Worm (Caenorhabditis elegans) whole organism, mixed stage, embryonic: ENCODE results near the gene C05D12.5.

Experiments
- M03D4.4 ChIP-seq: sonication (generic microtip); optimal IDR thresholded peaks from 2 replicates; lab custom pipeline; 2017; ENCODE audit warnings: mild to moderate bottlenecking, missing genetic modification characterization, missing compliant biosample characterization
- bed-3 ChIP-seq: fragments of 200-800 bp; sonication (Bioruptor generic); optimal IDR thresholded peaks from 3 replicates; lab custom pipeline; 2018; ENCODE audit warnings: mild to moderate bottlenecking, missing genetic modification characterization, moderate library complexity, missing compliant biosample characterization
- ceh-39 ChIP-seq: fragments of 150-350 bp; optimal IDR thresholded peaks from 2 replicates; lab custom pipeline; 2014; ENCODE audit warnings: missing biosample characterization, missing genetic modification characterization
- ceh-43 ChIP-seq: fragments of 200-800 bp; sonication (Bioruptor generic); optimal IDR thresholded peaks from 2 replicates; lab custom pipeline; 2018; ENCODE audit warnings: mild to moderate bottlenecking, missing genetic modification characterization, moderate library complexity, missing compliant biosample characterization
- ces-1 ChIP-seq: fragments of 150-350 bp; optimal IDR thresholded peaks from 2 replicates; lab custom pipeline; 2014; ENCODE audit warnings: missing biosample characterization, missing genetic modification reagents, missing genetic modification characterization
- cnd-1 ChIP-seq: fragments of 200-800 bp; sonication (Bioruptor generic); optimal IDR thresholded peaks from 2 replicates; lab custom pipeline; 2018; ENCODE audit warnings: mild to moderate bottlenecking, missing genetic modification characterization, missing compliant biosample characterization
- drap-1 ChIP-seq: fragments of 200-800 bp; sonication (Bioruptor generic); optimal IDR thresholded peaks from 3 replicates; lab custom pipeline; 2018; ENCODE audit warnings: mild to moderate bottlenecking, missing genetic modification characterization, missing compliant biosample characterization
- elt-1 ChIP-seq: sonication (generic microtip); optimal IDR thresholded peaks from 2 replicates; lab custom pipeline; 2017; ENCODE audit warnings: missing genetic modification characterization, mild to moderate bottlenecking, missing compliant biosample characterization, antibody characterized with exemption, moderate library complexity, borderline replicate concordance; ENCODE audit not compliant: insufficient read depth
- elt-3 ChIP-seq: fragments of 150-350 bp; optimal IDR thresholded peaks from 2 replicates; lab custom pipeline; 2014; ENCODE audit warnings: missing biosample characterization, missing genetic modification characterization
- flh-1 ChIP-seq: fragments of 200-800 bp; sonication (Bioruptor generic); optimal IDR thresholded peaks from 2 replicates; lab custom pipeline; 2018; ENCODE audit warnings: mild to moderate bottlenecking, missing genetic modification characterization, moderate library complexity, missing compliant biosample characterization
- ham-2 ChIP-seq: fragments of 200-800 bp; sonication (Bioruptor generic); optimal IDR thresholded peaks from 2 replicates; lab custom pipeline; 2018; ENCODE audit warnings: mild to moderate bottlenecking, missing genetic modification characterization, missing compliant biosample characterization
- hlh-1 ChIP-seq: fragments of 150-350 bp; optimal IDR thresholded peaks from 2 replicates; lab custom pipeline; 2014; ENCODE audit warnings: missing biosample characterization, missing genetic modification reagents, missing genetic modification characterization
- lin-13 ChIP-seq: fragments of 150-350 bp; optimal IDR thresholded peaks from 2 replicates; lab custom pipeline; 2014; ENCODE audit warnings: missing biosample characterization, missing genetic modification characterization
- lsy-2 ChIP-seq: fragments of 150-350 bp; optimal IDR thresholded peaks from 2 replicates; lab custom pipeline; 2014; ENCODE audit warnings: missing biosample characterization, missing genetic modification characterization
- mab-5 ChIP-seq: fragments of 150-350 bp; optimal IDR thresholded peaks from 2 replicates; lab custom pipeline; 2014; ENCODE audit warnings: missing biosample characterization, missing genetic modification characterization
- mep-1 ChIP-seq: fragments of 150-350 bp; optimal IDR thresholded peaks from 2 replicates; lab custom pipeline; 2017; ENCODE audit warnings: missing biosample characterization, missing genetic modification reagents, missing genetic modification characterization, inconsistent platforms
- mls-2 ChIP-seq: sonication (generic microtip); optimal IDR thresholded peaks from 2 replicates; lab custom pipeline; 2016; ENCODE audit warnings: mild to moderate bottlenecking, missing genetic modification characterization, moderate library complexity, missing compliant biosample characterization
- nhr-12 ChIP-seq: fragments of 150-350 bp; optimal IDR thresholded peaks from 2 replicates; lab custom pipeline; 2014; ENCODE audit warnings: missing biosample characterization, missing genetic modification characterization
- nhr-2 ChIP-seq: fragments of 150-350 bp; optimal IDR thresholded peaks from 2 replicates; lab custom pipeline; 2014; ENCODE audit warnings: missing biosample characterization, missing genetic modification characterization
- nhr-237 ChIP-seq: fragments of 150-350 bp; optimal IDR thresholded peaks from 2 replicates; lab custom pipeline; 2014; ENCODE audit warnings: missing biosample characterization, missing genetic modification characterization
- nhr-28 ChIP-seq: fragments of 150-350 bp; optimal IDR thresholded peaks from 2 replicates; lab custom pipeline; 2014; ENCODE audit warnings: missing biosample characterization, missing genetic modification characterization
- pha-4 ChIP-seq: fragments of 150-350 bp; optimal IDR thresholded peaks from 2 replicates; lab custom pipeline; 2018; ENCODE audit warnings: missing biosample characterization, missing genetic modification reagents, missing genetic modification characterization
- sem-2 ChIP-seq: fragments of 200-800 bp; sonication (Bioruptor generic); optimal IDR thresholded peaks from 2 replicates; lab custom pipeline; 2018; ENCODE audit warnings: mild to moderate bottlenecking, missing genetic modification characterization, missing compliant biosample characterization
- snpc-4 ChIP-seq: fragments of 150-350 bp; optimal IDR thresholded peaks from 2 replicates; lab custom pipeline; 2014; ENCODE audit warnings: missing biosample characterization, missing genetic modification characterization
- sptf-1 ChIP-seq: sonication (generic microtip); optimal IDR thresholded peaks from 2 replicates; lab custom pipeline; 2017; ENCODE audit warnings: mild to moderate bottlenecking, missing genetic modification characterization, moderate library complexity, missing compliant biosample characterization
- tbx-8 ChIP-seq: fragments of 200-800 bp; sonication (Bioruptor generic); optimal IDR thresholded peaks from 2 replicates; lab custom pipeline; 2018; ENCODE audit warnings: mild to moderate bottlenecking, missing genetic modification characterization, moderate library complexity, missing compliant biosample characterization
- unc-120 ChIP-seq: sonication (generic microtip); optimal IDR thresholded peaks from 2 replicates; lab custom pipeline; 2017; ENCODE audit warnings: missing genetic modification characterization, missing compliant biosample characterization; ENCODE audit not compliant: poor library complexity, severe bottlenecking
- unc-39 ChIP-seq: fragments of 150-350 bp; optimal IDR thresholded peaks from 2 replicates; lab custom pipeline; 2014; ENCODE audit warnings: missing biosample characterization, missing genetic modification characterization
- unc-62 ChIP-seq: fragments of 150-350 bp; optimal IDR thresholded peaks from 2 replicates; lab custom pipeline; 2014; ENCODE audit warnings: missing biosample characterization, missing genetic modification reagents, missing genetic modification characterization
- zip-8 ChIP-seq: fragments of 150-350 bp; optimal IDR thresholded peaks from 2 replicates; lab custom pipeline; 2014; ENCODE audit warnings: missing biosample characterization, missing genetic modification characterization
- ztf-11 ChIP-seq: fragments of 150-350 bp; optimal IDR thresholded peaks from 2 replicates; lab custom pipeline; 2014; ENCODE audit warnings: missing biosample characterization, missing genetic modification characterization

C05D12.5 gene

DNA sequence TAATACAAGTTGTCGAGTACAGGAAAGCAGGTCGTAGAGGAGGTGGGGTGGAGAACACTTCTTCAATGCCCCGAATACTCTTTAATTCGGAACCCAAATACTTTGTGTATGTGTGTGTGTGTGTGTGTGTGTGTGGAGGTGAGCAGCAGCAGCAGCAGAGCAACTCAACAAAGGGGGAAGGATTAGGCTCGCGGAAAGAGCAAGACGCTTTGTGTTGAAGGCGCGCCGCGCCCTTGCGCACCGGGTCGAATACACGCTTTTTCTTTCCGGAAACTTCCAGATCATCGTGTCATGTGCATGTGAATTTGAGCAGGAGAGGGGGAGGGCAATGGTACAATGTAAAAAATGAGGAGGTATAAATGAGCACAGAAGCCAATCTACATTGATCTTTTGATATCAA, 35.3 kb upstream of the C05D12.5 start:
- TF ChIP-seq pha-4 (peak; percentile 2), snpc-4 (no peak), sptf-1 (tag; lab: Kevin White, UChicago) (peak; percentile 29), sem-2 (GFP tag; lab: Kevin White, UChicago) (no peak), ceh-43 (GFP tag; lab: Kevin White, UChicago) (no peak), unc-62 (GFP tag; lab: Kevin White, UChicago) (no peak), flh-1 (GFP tag; lab: Kevin White, UChicago) (no peak), mls-2 (tag; lab: Kevin White, UChicago) (peak; percentile 19), ceh-39 (no peak), lsy-2 (tag; lab: Kevin White, UChicago) (no peak), unc-39 (tag; lab: Kevin White, UChicago) (no peak), nhr-2 (tag; lab: Kevin White, UChicago) (no peak), lin-13 (tag; lab: Kevin White, UChicago) (no peak), nhr-12 (tag; lab: Kevin White, UChicago) (no peak), unc-120 (no peak)
- TF ChIP-seq, all 35 proteins: peak for 3

DNA sequence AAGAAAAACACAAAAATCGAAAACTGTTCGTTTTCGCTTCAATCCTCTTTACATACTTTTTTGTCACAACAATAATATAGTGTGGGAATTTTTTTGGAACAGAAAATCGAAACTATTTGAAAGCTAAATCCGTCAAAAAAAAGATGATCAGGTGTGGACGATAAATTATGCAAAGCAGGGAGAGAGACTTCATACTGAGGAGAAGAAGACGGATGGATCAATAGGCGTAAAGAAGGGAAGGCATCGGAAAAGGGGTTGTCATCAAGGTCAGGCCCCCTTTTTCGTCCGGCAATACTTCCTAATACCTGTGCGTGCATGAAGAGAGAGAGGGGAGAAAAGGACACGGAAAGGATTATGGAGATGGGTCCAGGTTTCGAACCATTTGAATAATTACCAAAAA, 33.7 kb upstream of the C05D12.5 start:
- TF ChIP-seq nhr-2 (tag; lab: Kevin White, UChicago) = peak; percentile 41
- no peak for TF ChIP-seq lsy-2 (tag; lab: Kevin White, UChicago)

DNA sequence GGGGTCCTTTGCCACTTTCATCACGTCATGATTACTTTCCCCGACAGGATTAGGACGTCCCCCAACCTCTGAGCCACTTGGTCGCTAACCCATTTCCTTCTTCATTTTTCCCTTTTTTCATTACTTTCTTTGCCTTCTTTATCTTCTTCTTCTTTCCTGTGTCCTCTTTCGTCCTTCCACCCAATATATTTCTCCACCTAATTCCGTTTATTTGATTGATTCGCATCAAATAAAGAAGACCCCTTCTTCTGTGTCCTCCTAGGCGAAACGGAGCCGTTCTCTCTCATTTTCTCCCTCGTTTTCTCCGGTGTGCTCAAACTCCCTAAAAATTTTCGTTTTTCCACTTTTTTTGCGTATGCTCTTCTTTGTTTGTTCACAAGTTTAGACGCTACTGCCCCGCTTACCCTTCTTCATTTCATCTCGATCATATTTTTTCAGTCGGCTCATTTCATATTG, 24.3 kb upstream of the C05D12.5 start, which contains the start of gene C05D12.7:
C05D12.7 (plus strand) TSS at position 406 of the 456 bp plus-strand sequence.
- TF ChIP-seq ces-1 (GFP tag; lab: Kevin White, UChicago) = peak; percentile 78
- no peak for TF ChIP-seq mep-1 (tag; lab: Kevin White, UChicago)
- TF ChIP-seq, all 35 proteins: peak for 1

DNA sequence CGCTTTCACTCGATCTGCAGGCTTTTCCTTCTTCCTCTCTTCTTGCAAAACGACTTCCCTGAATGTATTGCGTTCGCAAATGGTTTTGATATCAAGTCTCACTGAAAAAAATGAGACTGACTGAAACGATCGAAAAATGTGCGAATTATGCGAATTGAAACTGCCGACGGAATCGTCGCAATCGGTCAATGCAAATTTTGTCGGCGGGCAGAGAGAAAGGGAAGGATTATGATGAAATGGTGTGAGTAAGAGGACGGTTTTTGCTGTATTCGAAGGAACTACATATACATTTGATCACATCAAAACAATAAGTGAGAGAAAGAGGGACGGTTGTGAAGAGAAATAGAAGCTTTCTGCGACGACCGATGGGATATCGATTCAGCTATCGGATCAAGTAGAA, 18.4 kb upstream of the C05D12.5 start, which contains the start of gene C05D12.1:
C05D12.1 (minus strand) TSS at position 101 of the 400 bp plus-strand sequence.
- TF ChIP-seq elt-1 (tag; lab: Kevin White, UChicago) = no peak
- TF ChIP-seq mls-2 (tag; lab: Kevin White, UChicago) = no peak
- no peak for TF ChIP-seq ces-1 (GFP tag; lab: Kevin White, UChicago)
- no peak for TF ChIP-seq sem-2 (GFP tag; lab: Kevin White, UChicago)
- no peak for TF ChIP-seq unc-120
- no peak for TF ChIP-seq mep-1 (tag; lab: Kevin White, UChicago)
- TF ChIP-seq ztf-11 (tag; lab: Kevin White, UChicago) = no peak
- no peak for TF ChIP-seq unc-39 (tag; lab: Kevin White, UChicago)
- TF ChIP-seq zip-8 = no peak

DNA sequence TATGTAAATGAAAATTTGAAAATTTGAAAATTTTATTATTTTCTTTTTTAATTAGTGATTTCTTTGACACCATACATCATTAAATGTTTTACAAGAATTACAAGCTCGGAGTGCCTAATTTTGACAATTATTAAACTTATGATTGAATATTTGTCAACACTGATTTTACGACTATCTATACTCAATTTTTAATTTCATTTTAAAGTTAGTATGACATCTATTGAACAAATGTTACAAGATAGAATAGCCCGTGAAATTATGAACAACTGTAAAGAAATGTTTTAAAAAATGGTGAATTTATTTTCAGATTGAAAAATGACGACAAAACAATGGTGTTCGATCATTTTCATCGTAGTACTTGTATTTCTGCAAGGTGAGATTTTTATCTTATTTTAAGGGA, 16.0 kb upstream of the C05D12.5 start, which contains the start of gene C05D12.2:
C05D12.2 (plus strand) TSS at position 301 of the 400 bp plus-strand sequence.
- TF ChIP-seq unc-62 (GFP tag; lab: Kevin White, UChicago) (no peak), tbx-8 (GFP tag; lab: Kevin White, UChicago) (no peak), drap-1 (GFP tag; lab: Kevin White, UChicago) (no peak), nhr-12 (tag; lab: Kevin White, UChicago) (no peak), ceh-43 (GFP tag; lab: Kevin White, UChicago) (no peak), nhr-2 (tag; lab: Kevin White, UChicago) (no peak), elt-3 (tag; lab: Kevin White, UChicago) (no peak), pha-4 (no peak), M03D4.4 (tag; lab: Kevin White, UChicago) (no peak), cnd-1 (tag; lab: Kevin White, UChicago) (no peak), hlh-1 (tag; lab: Kevin White, UChicago) (no peak), ham-2 (no peak), unc-120 (no peak), bed-3 (GFP tag; lab: Kevin White, UChicago) (no peak), sptf-1 (tag; lab: Kevin White, UChicago) (no peak), nhr-237 (tag; lab: Kevin White, UChicago) (no peak), nhr-28 (tag; lab: Kevin White, UChicago) (no peak), mep-1 (tag; lab: Kevin White, UChicago) (no peak), mab-5 (no peak), snpc-4 (no peak)
